Fruit fly (Drosophila melanogaster) whole organism, embryonic: ENCODE results near the gene jb.

Experiments
- Antp ChIP-seq: fragments of 200-800 bp; sonication (Bioruptor generic); optimal IDR thresholded peaks from 3 replicates; lab custom pipeline; 2016; ENCODE audit warnings: missing biosample characterization, missing genetic modification characterization
- BtbVII ChIP-seq: fragments of 200-800 bp; sonication (Bioruptor generic); optimal IDR thresholded peaks from 3 replicates; lab custom pipeline; 2017; ENCODE audit warnings: missing biosample characterization, mild to moderate bottlenecking, missing genetic modification characterization
- CG10543 ChIP-seq: fragments of 200-800 bp; sonication (Bioruptor generic); optimal IDR thresholded peaks from 3 replicates; lab custom pipeline; 2017; ENCODE audit warnings: missing biosample characterization, mild to moderate bottlenecking, missing genetic modification characterization, moderate library complexity
- CG11560 ChIP-seq: fragments of 200-800 bp; sonication (Bioruptor generic); IDR thresholded peaks from 3 replicates; pipeline ENCODE4 v1.3.6; 2022; ENCODE audit warnings: missing biosample characterization, missing genetic modification characterization
- CG12659 ChIP-seq: fragments of 200-800 bp; sonication (Bioruptor generic); optimal IDR thresholded peaks from 3 replicates; lab custom pipeline; 2017; ENCODE audit warnings: mild to moderate bottlenecking, missing biosample characterization, missing genetic modification reagents, missing genetic modification characterization
- CG13424 ChIP-seq: fragments of 200-800 bp; sonication (Bioruptor generic); optimal IDR thresholded peaks from 2 replicates; lab custom pipeline; 2019; ENCODE audit warnings: missing biosample characterization, mild to moderate bottlenecking, missing genetic modification characterization, moderate library complexity
- CG13775 ChIP-seq: fragments of 200-800 bp; sonication (Bioruptor generic); optimal IDR thresholded peaks from 3 replicates; lab custom pipeline; 2017; ENCODE audit warnings: missing biosample characterization, mild to moderate bottlenecking, missing genetic modification characterization
- CG13894 ChIP-seq: fragments of 200-800 bp; sonication (Bioruptor generic); optimal IDR thresholded peaks from 3 replicates; lab custom pipeline; 2018; ENCODE audit warnings: missing biosample characterization, mild to moderate bottlenecking, missing genetic modification characterization, moderate library complexity
- CG17612 ChIP-seq: fragments of 200-800 bp; sonication (Bioruptor generic); IDR thresholded peaks from 2 replicates; pipeline ENCODE4 v1.3.6; 2022; ENCODE audit warnings: missing biosample characterization, missing genetic modification characterization
- CG2678 ChIP-seq: fragments of 200-800 bp; sonication (Bioruptor generic); optimal IDR thresholded peaks from 3 replicates; lab custom pipeline; 2019; ENCODE audit warnings: missing biosample characterization, mild to moderate bottlenecking, missing genetic modification characterization, moderate library complexity
- CG30403 ChIP-seq: fragments of 200-800 bp; sonication (Bioruptor generic); optimal IDR thresholded peaks from 3 replicates; lab custom pipeline; 2016; ENCODE audit warnings: missing biosample characterization, missing genetic modification characterization
- CG32532 ChIP-seq: fragments of 200-800 bp; sonication (Bioruptor generic); IDR thresholded peaks from 2 replicates; pipeline ENCODE4 v1.3.6; 2022; ENCODE audit warnings: missing biosample characterization, missing genetic modification characterization
- CG4424 ChIP-seq: fragments of 200-800 bp; sonication (Bioruptor generic); optimal IDR thresholded peaks from 3 replicates; lab custom pipeline; 2016; ENCODE audit warnings: missing biosample characterization, missing genetic modification characterization
- CG4730 ChIP-seq: fragments of 200-800 bp; sonication (Bioruptor generic); IDR thresholded peaks from 2 replicates; pipeline ENCODE4 v1.3.6; 2022; ENCODE audit warnings: missing biosample characterization, missing genetic modification characterization
- CG7556 ChIP-seq: fragments of 200-800 bp; sonication (Bioruptor generic); optimal IDR thresholded peaks from 2 replicates; lab custom pipeline; 2017; ENCODE audit warnings: missing biosample characterization, mild to moderate bottlenecking, missing genetic modification characterization
- CG7839 ChIP-seq: fragments of 200-800 bp; sonication (Bioruptor generic); optimal IDR thresholded peaks from 3 replicates; lab custom pipeline; 2018; ENCODE audit warnings: missing biosample characterization, mild to moderate bottlenecking, missing genetic modification characterization, moderate library complexity
- CG8924 ChIP-seq: fragments of 200-800 bp; optimal IDR thresholded peaks from 3 replicates; lab custom pipeline; 2019; ENCODE audit warnings: missing biosample characterization, mild to moderate bottlenecking, missing genetic modification characterization, moderate library complexity
- CG9215 ChIP-seq: fragments of 200-800 bp; sonication (Bioruptor generic); IDR thresholded peaks from 2 replicates; pipeline ENCODE4 v1.3.6; 2022; ENCODE audit warnings: missing biosample characterization, missing genetic modification characterization
- CG9817 ChIP-seq: fragments of 200-800 bp; sonication (Bioruptor generic); optimal IDR thresholded peaks from 2 replicates; lab custom pipeline; 2018; ENCODE audit warnings: missing biosample characterization, mild to moderate bottlenecking, missing genetic modification characterization, moderate library complexity
- CG9932 ChIP-seq: fragments of 200-800 bp; sonication (Bioruptor generic); IDR thresholded peaks from 2 replicates; pipeline ENCODE4 v1.3.6; 2022; ENCODE audit warnings: missing biosample characterization, missing genetic modification characterization
- CoRest ChIP-seq: fragments of 200-800 bp; sonication (Bioruptor generic); optimal IDR thresholded peaks from 3 replicates; lab custom pipeline; 2018; ENCODE audit warnings: missing biosample characterization, mild to moderate bottlenecking, missing genetic modification characterization, moderate library complexity
- Dbx ChIP-seq: fragments of 200-800 bp; sonication (Bioruptor generic); IDR thresholded peaks from 3 replicates; pipeline ENCODE4 v1.3.6; 2022; ENCODE audit warnings: missing biosample characterization, missing genetic modification characterization
- Fer1 ChIP-seq: fragments of 200-800 bp; sonication (Bioruptor generic); optimal IDR thresholded peaks from 2 replicates; lab custom pipeline; 2017; ENCODE audit warnings: missing biosample characterization, mild to moderate bottlenecking, missing genetic modification characterization
- Gug ChIP-seq: fragments of 200-800 bp; sonication (Bioruptor generic); IDR thresholded peaks from 4 replicates; pipeline ENCODE4 v1.3.6; 2022; ENCODE audit warnings: missing biosample characterization, missing genetic modification characterization
- HHEX ChIP-seq: fragments of 200-800 bp; sonication (Bioruptor generic); optimal IDR thresholded peaks from 3 replicates; lab custom pipeline; 2017; ENCODE audit warnings: missing biosample characterization, mild to moderate bottlenecking, missing genetic modification characterization, missing genetic modification reagents
- Hand ChIP-seq: fragments of 200-800 bp; sonication (Bioruptor generic); optimal IDR thresholded peaks from 2 replicates; lab custom pipeline; 2017; ENCODE audit warnings: mild to moderate bottlenecking, missing biosample characterization, missing genetic modification reagents, missing genetic modification characterization
- Hmr ChIP-seq: fragments of 200-800 bp; sonication (Bioruptor generic); optimal IDR thresholded peaks from 3 replicates; lab custom pipeline; 2017; ENCODE audit warnings: mild to moderate bottlenecking, missing biosample characterization, missing genetic modification reagents, missing genetic modification characterization
- Hr3 ChIP-seq: fragments of 200-800 bp; sonication (Bioruptor generic); optimal IDR thresholded peaks from 3 replicates; lab custom pipeline; 2016; ENCODE audit warnings: missing biosample characterization, missing genetic modification characterization
- Hr39 ChIP-seq: fragments of >200 bp; optimal IDR thresholded peaks from 2 replicates; lab custom pipeline; 2017
- Hsf ChIP-seq: fragments of 200-800 bp; sonication (Bioruptor generic); optimal IDR thresholded peaks from 3 replicates; lab custom pipeline; 2016; ENCODE audit warnings: missing biosample characterization, missing genetic modification characterization
- Neu2 ChIP-seq: fragments of 200-800 bp; sonication (Bioruptor generic); optimal IDR thresholded peaks from 3 replicates; lab custom pipeline; 2016; ENCODE audit warnings: missing biosample characterization, missing genetic modification characterization, borderline replicate concordance
- Pdp1 ChIP-seq, 2 experiments: fragments of 200-800 bp; sonication (Bioruptor generic); optimal IDR thresholded peaks; 3 replicates each; lab custom pipeline; 2016; ENCODE audit warnings: missing biosample characterization in 2 of 2, missing genetic modification characterization in 2 of 2, mild to moderate bottlenecking in 1 of 2, moderate library complexity in 1 of 2
- Poxn ChIP-seq: fragments of 200-800 bp; sonication (Bioruptor generic); IDR thresholded peaks from 2 replicates; pipeline ENCODE4 v1.3.6; 2022; ENCODE audit warnings: missing biosample characterization, missing genetic modification characterization
- Ptx1 ChIP-seq: fragments of 200-800 bp; sonication (Bioruptor generic); IDR thresholded peaks from 2 replicates; pipeline ENCODE4 v1.3.6; 2022; ENCODE audit warnings: missing biosample characterization, missing genetic modification characterization
- Sox102F ChIP-seq: fragments of 200-800 bp; sonication (Bioruptor generic); optimal IDR thresholded peaks from 2 replicates; lab custom pipeline; 2018; ENCODE audit warnings: missing biosample characterization, mild to moderate bottlenecking, missing genetic modification characterization, moderate library complexity
- ci ChIP-seq: fragments of 200-800 bp; sonication (Bioruptor generic); IDR thresholded peaks from 3 replicates; pipeline ENCODE4 v1.3.6; 2022; ENCODE audit warnings: missing biosample characterization, missing genetic modification characterization
- eve ChIP-seq, 2 experiments: fragments of >200 bp; optimal IDR thresholded peaks; 2 replicates each; lab custom pipeline; 2017; ENCODE audit warnings: missing biosample characterization in 2 of 2, missing genetic modification characterization in 2 of 2
- fu2 ChIP-seq: fragments of 200-800 bp; sonication (Bioruptor generic); optimal IDR thresholded peaks from 2 replicates; lab custom pipeline; 2016; ENCODE audit warnings: missing biosample characterization, missing genetic modification characterization
- gem ChIP-seq: fragments of 200-800 bp; sonication (Bioruptor generic); optimal IDR thresholded peaks from 2 replicates; lab custom pipeline; 2019; ENCODE audit warnings: missing biosample characterization, mild to moderate bottlenecking, missing genetic modification characterization, moderate library complexity
- ind ChIP-seq: fragments of 200-800 bp; sonication (Bioruptor generic); optimal IDR thresholded peaks from 3 replicates; lab custom pipeline; 2016; ENCODE audit warnings: missing biosample characterization, missing genetic modification characterization
- jing ChIP-seq: fragments of 200-800 bp; sonication (Bioruptor generic); optimal IDR thresholded peaks from 2 replicates; lab custom pipeline; 2018; ENCODE audit warnings: missing biosample characterization, mild to moderate bottlenecking, missing genetic modification characterization
- org-1 ChIP-seq: fragments of 200-800 bp; sonication (Bioruptor generic); optimal IDR thresholded peaks from 2 replicates; lab custom pipeline; 2017; ENCODE audit warnings: missing biosample characterization, missing genetic modification characterization
- pho ChIP-seq: fragments of 200-800 bp; sonication (Bioruptor generic); optimal IDR thresholded peaks from 2 replicates; lab custom pipeline; 2016; ENCODE audit warnings: missing biosample characterization, missing genetic modification characterization
- pros ChIP-seq: fragments of 200-800 bp; sonication (Bioruptor generic); optimal IDR thresholded peaks from 3 replicates; lab custom pipeline; 2019; ENCODE audit warnings: missing biosample characterization, mild to moderate bottlenecking, missing genetic modification characterization, moderate library complexity
- pum ChIP-seq: fragments of 200-800 bp; sonication (Bioruptor generic); optimal IDR thresholded peaks from 2 replicates; lab custom pipeline; 2016; ENCODE audit warnings: missing biosample characterization, missing genetic modification characterization
- row ChIP-seq: fragments of 200-800 bp; sonication (Bioruptor generic); IDR thresholded peaks from 3 replicates; pipeline ENCODE4 v1.3.6; 2022; ENCODE audit warnings: missing biosample characterization, missing genetic modification characterization
- schlank ChIP-seq: fragments of 200-800 bp; sonication (Bioruptor generic); optimal IDR thresholded peaks from 2 replicates; lab custom pipeline; 2018; ENCODE audit warnings: missing biosample characterization, mild to moderate bottlenecking, missing genetic modification characterization
- slbo ChIP-seq: fragments of 200-800 bp; sonication (Bioruptor generic); IDR thresholded peaks from 2 replicates; pipeline ENCODE4 v1.3.6; 2022; ENCODE audit warnings: missing biosample characterization, missing genetic modification characterization
- slou ChIP-seq: fragments of 200-800 bp; sonication (Bioruptor generic); optimal IDR thresholded peaks from 3 replicates; lab custom pipeline; 2016; ENCODE audit warnings: missing biosample characterization, missing genetic modification characterization
- sob ChIP-seq: fragments of 200-800 bp; sonication (Bioruptor generic); IDR thresholded peaks from 2 replicates; pipeline ENCODE4 v1.3.6; 2022; ENCODE audit warnings: missing biosample characterization, missing genetic modification characterization
- sug ChIP-seq: fragments of 200-800 bp; optimal IDR thresholded peaks from 2 replicates; lab custom pipeline; 2019; ENCODE audit warnings: missing biosample characterization, mild to moderate bottlenecking, missing genetic modification characterization, moderate library complexity

The jb gene

dm6 chrX:20434534-20434933 is 43.9 kb upstream of the jb start (continued):
- TF ChIP-seq CG7556 (GFP tag; lab: Kevin White, UChicago): peak; percentile 59
- peak; percentile 48 for TF ChIP-seq CG13424
- peak; percentile 13 for TF ChIP-seq CG8924 (tag; lab: Kevin White, UChicago)
- peak; percentile 69 for TF ChIP-seq CG2678 (tag; lab: Kevin White, UChicago)
- peak; percentile 40 for TF ChIP-seq CG9817 (tag; lab: Kevin White, UChicago)
- no peak for TF ChIP-seq eve (GFP tag; optimal IDR thresholded peaks at IDR 0.05; lab: Kevin White, UChicago)
- peak; percentile 9 for TF ChIP-seq Hr3 (GFP tag; lab: Kevin White, UChicago)
- TF ChIP-seq pum: peak; percentile 11
- peak; percentile 66 for TF ChIP-seq slbo (GFP tag; lab: Robert Waterston, UW)
- TF ChIP-seq jing (GFP tag; lab: Kevin White, UChicago): no peak
- TF ChIP-seq CG4424: peak; percentile 2
- TF ChIP-seq CG9932 (GFP tag; lab: Robert Waterston, UW): peak; percentile 31
- TF ChIP-seq CG9215 (GFP tag; lab: Robert Waterston, UW): peak; percentile 41; the same call in 1 of the 2 replicates
- peak; percentile 42 for TF ChIP-seq gem (tag; lab: Kevin White, UChicago)
- peak; percentile 5 for TF ChIP-seq schlank (tag; lab: Kevin White, UChicago)
- peak; percentile 23 for TF ChIP-seq org-1 (GFP tag; lab: Kevin White, UChicago)
- TF ChIP-seq Poxn (GFP tag; lab: Robert Waterston, UW): no peak
- TF ChIP-seq CG13894 (tag; lab: Kevin White, UChicago): peak; percentile 30
- peak; percentile 23 for TF ChIP-seq Antp (GFP tag; lab: Kevin White, UChicago)
- peak; percentile 24 for TF ChIP-seq Hand (GFP tag; lab: Kevin White, UChicago)
- TF ChIP-seq row (GFP tag; lab: Robert Waterston, UW): peak; percentile 53; the same call in 2 of the 3 replicates
- TF ChIP-seq CG12659 (GFP tag; lab: Kevin White, UChicago): peak; percentile 17
- TF ChIP-seq pho (GFP tag; lab: Kevin White, UChicago): peak; percentile 43
- no peak for TF ChIP-seq Neu2 (GFP tag; lab: Kevin White, UChicago)
- TF ChIP-seq ind (GFP tag; lab: Kevin White, UChicago): peak; percentile 15
- TF ChIP-seq HHEX (GFP tag; lab: Kevin White, UChicago): peak; percentile 23
- TF ChIP-seq Gug (GFP tag; lab: Robert Waterston, UW): 0 out of 4 replicates have a peak, but pooled peaks have one; percentile 16
- no peak for TF ChIP-seq Hr39
- TF ChIP-seq CG17612 (GFP tag; lab: Robert Waterston, UW): no peak
- TF ChIP-seq Dbx: 0 out of 3 replicates have a peak, but pooled peaks have one; percentile 31
- peak; percentile 33 for TF ChIP-seq Sox102F (GFP tag; lab: Kevin White, UChicago)
- peak; percentile 33 for TF ChIP-seq CoRest (tag; lab: Kevin White, UChicago)
- peak; percentile 68 for TF ChIP-seq Hmr
- TF ChIP-seq pros (GFP tag; lab: Kevin White, UChicago): no peak
- peak; percentile 13 for TF ChIP-seq CG13775 (GFP tag; lab: Kevin White, UChicago)
- peak; percentile 64 for TF ChIP-seq CG10543 (GFP tag; lab: Kevin White, UChicago)
- TF ChIP-seq fu2: peak; percentile 9
- peak; percentile 41 for TF ChIP-seq CG7839
- peak; percentile 51 for TF ChIP-seq Fer1 (GFP tag; lab: Kevin White, UChicago)
- peak; percentile 22 for TF ChIP-seq CG30403 (GFP tag; lab: Kevin White, UChicago)
- TF ChIP-seq CG4730 (GFP tag; lab: Robert Waterston, UW): no peak
- TF ChIP-seq sob (GFP tag; lab: Robert Waterston, UW): 0 out of 2 replicates have a peak, but pooled peaks have one; percentile 33
- 0 out of 3 replicates have a peak, but pooled peaks have one; percentile 32 for TF ChIP-seq CG11560 (tag; lab: Robert Waterston, UW)
- TF ChIP-seq ci (GFP tag; lab: Robert Waterston, UW): 0 out of 3 replicates have a peak, but pooled peaks have one; percentile 15
- TF ChIP-seq Ptx1 (GFP tag; lab: Robert Waterston, UW): peak; percentile 36; the same call in 1 of the 2 replicates
- peak; percentile 50; the same call in 1 of the 2 replicates for TF ChIP-seq CG32532 (GFP tag; lab: Robert Waterston, UW)
- peak; percentile 27 for TF ChIP-seq sug (tag; lab: Kevin White, UChicago)
- TF ChIP-seq Hsf (GFP tag; lab: Kevin White, UChicago): peak; percentile 6
- no peak for TF ChIP-seq slou (GFP tag; lab: Kevin White, UChicago)
- TF ChIP-seq BtbVII (GFP tag; lab: Kevin White, UChicago): peak; percentile 28
- TF ChIP-seq Pdp1 (GFP tag; optimal IDR thresholded peaks at IDR 0.05; lab: Kevin White, UChicago): no peak
